Worm (Caenorhabditis elegans) whole organism, dauer: Measurements from ENCODE around the gene F11C7.2.

Experiments
- unc-62 ChIP-seq: sonication (generic microtip); optimal IDR thresholded peaks from 2 replicates; lab custom pipeline; 2017; ENCODE audit warnings: missing biosample characterization, missing genetic modification reagents, missing genetic modification characterization

F11C7.2 gene

ce11 chrX:17396456-17396855 lies at the start of gene F11C7.2, which contains the start of gene vap-1:
Gene F11C7.2, plus strand, starts transcription at chrX:17396814.
Gene vap-1, minus strand, starts transcription at chrX:17396556.
- TF ChIP-seq unc-62: no peak

- TF ChIP-seq unc-62: no peak
Measured at ce11 chrX:17349411-17349810, 47.2 kb upstream of the F11C7.2 start.

DNA sequence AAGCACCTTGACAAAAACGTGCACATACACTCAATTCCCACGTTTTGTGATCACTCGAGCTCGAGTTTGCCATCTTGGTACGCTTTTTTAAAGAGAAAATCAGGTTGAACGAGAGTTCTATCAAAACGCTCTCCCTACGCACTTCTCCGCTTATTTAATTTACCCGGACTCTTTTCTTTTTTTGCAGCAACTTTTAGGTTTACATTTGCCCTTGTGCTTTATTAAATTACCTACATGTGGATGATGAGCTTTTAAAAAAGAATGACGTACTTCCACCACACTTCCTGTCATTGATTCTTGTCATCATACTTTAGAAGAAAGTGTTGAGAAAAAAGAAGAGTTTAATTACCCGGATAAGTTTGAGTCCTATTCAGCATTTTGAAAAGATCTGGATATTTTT lies 44.5 kb upstream of the F11C7.2 start:
- no peak for TF ChIP-seq unc-62

- TF ChIP-seq unc-62: no peak
Measured at ce11 chrX:17355462-17355861, 41.2 kb upstream of the F11C7.2 start.

- TF ChIP-seq unc-62: no peak
Measured at ce11 chrX:17356748-17357147, 39.9 kb upstream of the F11C7.2 start.

DNA sequence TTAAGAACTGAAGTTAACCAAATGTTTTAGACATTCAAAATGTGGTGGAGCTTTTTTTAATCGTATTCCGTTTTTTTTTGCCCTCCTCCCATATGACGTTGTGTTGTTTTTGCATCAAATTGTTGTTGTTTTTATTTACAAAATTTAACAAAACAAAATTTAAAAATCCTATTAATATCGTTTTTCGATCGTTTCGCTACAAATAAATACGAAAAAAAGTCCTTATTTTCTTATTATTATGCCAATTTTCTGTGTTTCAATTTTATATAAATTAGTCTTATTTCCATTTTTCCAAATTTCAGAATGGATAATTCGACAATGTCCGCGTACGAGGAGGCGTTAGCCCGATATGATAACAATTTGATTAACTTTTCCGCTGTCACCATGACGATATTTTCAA lies 37.2 kb upstream of the F11C7.2 start, which contains the start of gene npr-36:
npr-36 (plus strand) TSS at position 301 of the 400 bp plus-strand sequence.
- TF ChIP-seq unc-62: no peak

DNA sequence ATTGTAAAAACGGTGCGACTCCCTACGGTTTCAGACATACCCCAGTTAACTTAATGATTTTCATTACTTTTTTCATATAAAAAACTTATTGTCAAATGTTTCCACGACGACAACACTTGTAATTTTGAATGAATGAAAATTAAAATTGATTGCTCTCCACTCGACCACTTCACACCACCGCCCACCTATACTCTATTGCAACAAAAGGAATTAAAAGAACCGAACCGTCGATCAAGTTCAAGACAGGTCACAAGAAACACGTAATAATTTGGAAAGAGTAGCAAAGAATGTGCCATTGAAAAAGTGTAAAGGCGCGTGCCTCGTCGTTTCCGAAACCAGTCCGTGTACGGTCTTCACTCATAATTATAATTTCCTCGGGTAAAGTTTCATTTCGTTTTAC lies 34.1 kb upstream of the F11C7.2 start, which contains the start of gene F10D7.11:
F10D7.11 (plus strand) TSS at position 301 of the 400 bp plus-strand sequence.
- TF ChIP-seq unc-62: no peak

DNA sequence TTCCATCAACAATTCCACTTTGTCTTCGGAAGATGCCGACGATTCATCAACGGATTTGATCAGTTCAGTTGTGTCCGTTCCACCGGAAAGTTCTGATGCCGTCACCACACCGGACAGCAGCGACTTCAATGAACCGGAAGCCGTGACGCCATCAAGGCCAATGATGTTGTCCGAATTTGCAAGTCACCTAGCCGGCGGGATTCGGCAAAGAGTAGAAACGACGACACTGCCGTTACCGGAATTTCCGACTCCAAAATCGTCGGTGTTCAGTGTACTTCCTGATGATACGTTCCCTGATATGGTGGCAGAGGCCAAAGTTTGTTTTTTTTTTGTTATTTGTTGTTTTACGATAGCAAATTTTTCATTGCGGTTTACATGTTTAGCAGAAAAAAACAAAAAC lies 33.1 kb upstream of the F11C7.2 start:
- no peak for TF ChIP-seq unc-62

DNA sequence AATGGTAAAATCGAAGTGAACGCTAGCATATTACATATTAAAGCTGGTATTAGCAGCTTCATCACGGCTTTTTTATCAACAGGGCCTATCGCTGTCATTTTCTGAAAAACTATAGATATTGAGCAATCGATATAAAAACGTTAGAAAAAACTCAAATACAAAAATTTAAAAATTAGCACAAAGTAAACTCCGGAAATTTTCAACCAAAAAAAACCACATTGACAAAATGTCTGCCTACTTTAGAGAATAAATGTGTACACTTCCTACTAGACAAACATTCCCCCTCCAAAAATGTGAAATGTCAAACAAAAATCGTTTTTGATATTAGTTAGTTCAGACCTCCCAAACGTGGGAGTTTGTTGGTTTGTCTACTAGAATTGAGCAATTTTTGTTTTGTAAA lies 28.1 kb upstream of the F11C7.2 start, which contains the start of gene mfsd-10:
mfsd-10 (minus strand) TSS at position 101 of the 400 bp plus-strand sequence.
- no peak for TF ChIP-seq unc-62

ce11 chrX:17369514-17369913 lies 27.1 kb upstream of the F11C7.2 start:
- TF ChIP-seq unc-62: no peak

DNA sequence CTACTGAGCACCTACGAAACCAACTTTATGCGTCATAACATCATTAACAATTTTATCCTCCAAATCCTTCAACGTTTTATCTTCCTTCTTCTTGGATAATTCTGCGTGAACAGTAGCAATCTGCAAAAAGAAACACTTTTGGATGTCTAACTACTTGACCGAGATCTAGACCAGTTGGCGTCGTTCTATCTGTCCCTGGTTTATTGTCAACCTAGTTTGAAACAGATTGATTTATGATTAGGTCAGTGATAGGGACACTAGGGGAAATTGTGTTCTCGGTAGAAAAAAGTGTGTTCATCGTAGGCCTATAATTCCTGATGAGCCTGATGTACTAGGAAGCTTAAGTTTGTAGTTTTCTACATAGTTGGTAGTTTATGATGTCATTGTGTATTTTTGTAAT lies 22.7 kb upstream of the F11C7.2 start:
- TF ChIP-seq unc-62: no peak

- no peak for TF ChIP-seq unc-62
Measured at ce11 chrX:17374534-17374933, 22.1 kb upstream of the F11C7.2 start, which contains the start of gene F10D7.3. Gene F10D7.3, minus strand, starts transcription at chrX:17374634.

ce11 chrX:17375877-17376276 lies 20.7 kb upstream of the F11C7.2 start:
- no peak for TF ChIP-seq unc-62

DNA sequence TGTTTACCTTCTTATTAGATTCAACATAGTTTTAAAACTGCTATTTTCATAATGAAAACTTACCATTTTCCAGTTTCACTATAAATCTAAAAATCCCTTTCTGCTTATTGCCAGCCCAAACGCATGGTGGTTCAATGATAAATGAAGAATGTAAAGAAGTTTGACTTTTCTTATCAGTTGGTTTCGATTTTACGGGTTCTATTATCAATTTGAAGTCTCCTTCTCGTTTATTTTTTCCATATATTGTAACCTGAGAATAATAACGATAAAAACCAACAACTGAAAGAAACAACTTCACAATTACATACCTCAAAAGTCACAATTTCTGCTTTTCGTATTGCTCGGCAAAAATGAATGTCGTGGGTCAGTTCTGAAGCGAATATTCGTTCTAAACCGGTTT lies 17.6 kb upstream of the F11C7.2 start:
- no peak for TF ChIP-seq unc-62

DNA sequence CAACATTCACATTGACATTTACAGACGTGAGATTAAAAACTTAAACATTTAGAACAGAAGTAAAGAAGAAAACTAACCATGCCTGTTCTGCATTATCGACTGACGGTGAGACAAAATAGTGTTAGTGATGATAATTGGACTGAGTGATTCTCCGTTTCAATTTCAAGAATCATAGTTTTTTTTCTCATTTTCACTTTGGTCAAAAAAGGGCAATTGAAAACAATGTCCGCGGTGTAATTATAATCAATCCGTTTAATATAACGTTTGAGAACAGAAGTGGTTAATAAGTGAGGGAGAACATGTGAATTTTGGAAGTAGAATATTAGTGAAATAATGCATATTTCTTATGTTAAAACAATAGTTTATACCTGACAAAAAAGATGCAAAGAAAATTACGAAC lies 16.9 kb upstream of the F11C7.2 start, which contains the start of gene F10D7.10:
F10D7.10 (minus strand) TSS at position 101 of the 400 bp plus-strand sequence.
- TF ChIP-seq unc-62: no peak

DNA sequence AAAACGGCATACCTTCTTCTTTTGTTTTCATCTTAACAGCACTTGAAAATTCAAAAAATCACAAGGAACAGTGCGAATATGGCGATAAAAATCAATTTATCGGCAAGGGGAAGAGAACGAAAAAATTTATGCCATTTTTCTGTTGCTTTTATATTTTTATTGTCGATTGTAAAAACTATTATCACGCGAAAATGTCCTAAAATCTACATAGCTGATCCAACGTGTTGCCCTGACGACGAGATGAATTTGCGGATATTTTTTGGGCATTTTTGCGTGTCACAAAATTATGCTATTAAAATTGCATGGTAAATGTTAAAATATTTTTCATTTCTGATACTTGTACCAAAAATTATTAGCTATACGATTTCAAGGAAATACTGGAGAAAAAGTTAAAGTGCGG lies 14.6 kb upstream of the F11C7.2 start, which contains the start of gene F10D7.4:
F10D7.4 (minus strand) TSS at position 101 of the 400 bp plus-strand sequence.
- TF ChIP-seq unc-62: no peak

DNA sequence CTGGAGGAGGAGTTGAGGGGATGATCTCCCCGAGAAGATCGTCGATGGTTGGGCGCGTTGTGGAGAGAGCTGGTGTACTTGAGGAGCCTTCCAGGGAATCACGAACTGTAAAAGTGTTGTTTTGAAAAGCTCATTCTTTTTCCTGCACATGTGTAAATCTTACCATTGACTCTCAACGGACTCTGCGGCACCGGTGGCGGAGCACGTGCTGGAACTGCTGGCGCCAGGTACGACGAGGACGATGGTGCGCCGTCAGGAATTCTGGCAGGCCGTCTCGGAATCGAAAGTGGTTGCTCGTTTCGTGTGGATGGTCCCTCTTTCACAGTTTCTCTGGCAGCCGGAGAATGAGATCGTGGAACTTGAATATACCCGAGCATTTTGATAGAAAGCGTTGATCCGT lies 12.3 kb upstream of the F11C7.2 start:
- no peak for TF ChIP-seq unc-62

DNA sequence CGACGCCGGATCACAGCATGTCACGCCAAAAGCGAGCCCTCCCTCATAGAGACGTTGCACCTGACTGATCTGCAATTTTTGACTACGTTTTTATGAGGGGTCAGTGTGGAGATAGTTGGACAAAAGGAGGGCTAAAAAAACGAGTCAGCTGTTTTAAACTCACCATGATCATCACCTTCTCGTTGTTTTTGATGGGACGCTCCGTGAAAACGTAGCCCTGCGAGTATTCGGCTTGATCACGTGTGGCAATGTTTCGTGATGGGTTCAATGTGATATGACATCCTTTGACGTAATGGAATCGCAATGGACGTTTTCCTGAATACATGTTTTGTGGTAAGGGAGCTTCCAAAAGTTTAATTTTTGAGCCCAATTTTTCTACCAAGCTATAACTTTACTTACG lies 11.5 kb upstream of the F11C7.2 start:
- TF ChIP-seq unc-62: no peak

DNA sequence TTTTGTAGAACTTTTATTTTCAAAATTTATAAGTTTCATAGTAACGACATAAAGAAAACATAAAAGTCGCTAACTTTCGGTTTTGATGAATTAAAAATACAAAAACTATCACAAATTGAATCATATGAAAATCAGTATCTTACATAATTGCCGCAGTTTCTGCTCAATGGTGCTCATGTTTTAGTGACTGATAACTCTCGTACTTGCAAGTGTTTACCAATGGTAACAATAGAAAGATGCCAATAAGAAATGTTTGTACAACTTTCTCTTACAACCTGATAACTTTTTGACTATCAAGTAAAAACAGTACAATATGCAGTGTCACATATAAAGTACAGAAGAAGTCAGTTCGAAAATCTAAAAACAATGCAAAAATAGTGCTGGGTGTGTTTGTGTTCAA lies 10.5 kb upstream of the F11C7.2 start:
- no peak for TF ChIP-seq unc-62
